Worm (Caenorhabditis elegans) whole organism, young adult: Measurements from ENCODE around the gene del-8.
"Not testable (repeated sequence)": the region's sequence is repeated elsewhere in the genome, so short reads cannot be mapped to it uniquely, and the experiment has no call there.

ENCODE experiments used
- B0019.2 ChIP-seq: fragments of 200-800 bp; sonication (Bioruptor generic); conservative IDR thresholded peaks from 2 replicates; pipeline ENCODE4 v1.3.6; 2022; ENCODE audit warnings: missing genetic modification reagents, missing genetic modification characterization, missing compliant biosample characterization
- B0035.1 ChIP-seq: sonication (generic microtip); optimal IDR thresholded peaks from 2 replicates; lab custom pipeline; 2016; ENCODE audit warnings: missing genetic modification characterization, mild to moderate bottlenecking, missing compliant biosample characterization, missing genotype, missing genetic modification reagents
- C06A6.2 ChIP-seq: fragments of 200-800 bp; sonication (Bioruptor generic); conservative IDR thresholded peaks from 2 replicates; pipeline ENCODE4 v1.3.6; 2022; ENCODE audit warnings: missing genetic modification characterization, missing compliant biosample characterization
- D2030.7 ChIP-seq: fragments of 200-800 bp; sonication (Bioruptor generic); IDR thresholded peaks from 2 replicates; pipeline ENCODE4 v1.3.6; 2022; ENCODE audit warnings: missing genetic modification reagents, missing genetic modification characterization, missing compliant biosample characterization
- F10E7.11 ChIP-seq: sonication (generic microtip); optimal IDR thresholded peaks from 2 replicates; lab custom pipeline; 2017; ENCODE audit warnings: mild to moderate bottlenecking, missing genetic modification characterization, moderate library complexity, missing compliant biosample characterization
- F23B12.7 ChIP-seq: sonication (generic microtip); optimal IDR thresholded peaks from 2 replicates; lab custom pipeline; 2017; ENCODE audit warnings: missing genetic modification characterization, mild to moderate bottlenecking, missing compliant biosample characterization, antibody characterized with exemption, moderate library complexity; ENCODE audit not compliant: insufficient read depth
- F37B4.10 ChIP-seq: fragments of 200-800 bp; sonication (Bioruptor generic); IDR thresholded peaks from 2 replicates; pipeline ENCODE4 v1.3.6; 2022; ENCODE audit warnings: missing genetic modification characterization, missing compliant biosample characterization
- F52B5.7 ChIP-seq: sonication (generic microtip); optimal IDR thresholded peaks from 2 replicates; lab custom pipeline; 2016; ENCODE audit warnings: mild to moderate bottlenecking, missing genetic modification characterization, missing compliant biosample characterization
- aptf-3 ChIP-seq: fragments of 200-800 bp; sonication (Bioruptor generic); IDR thresholded peaks from 2 replicates; pipeline ENCODE4 v1.3.6; 2022; ENCODE audit warnings: missing genetic modification characterization, missing compliant biosample characterization
- athp-1 ChIP-seq: sonication (generic microtip); optimal IDR thresholded peaks from 2 replicates; lab custom pipeline; 2017; ENCODE audit warnings: mild to moderate bottlenecking, missing genetic modification characterization, missing compliant biosample characterization
- bed-1 ChIP-seq: fragments of 200-800 bp; sonication (Bioruptor generic); IDR thresholded peaks from 2 replicates; pipeline ENCODE4 v1.3.6; 2022; ENCODE audit warnings: missing genetic modification reagents, missing genetic modification characterization, missing compliant biosample characterization
- bed-2 ChIP-seq: fragments of 200-800 bp; sonication (Bioruptor generic); IDR thresholded peaks from 2 replicates; pipeline ENCODE4 v1.3.6; 2022; ENCODE audit warnings: missing genetic modification reagents, missing genetic modification characterization, missing compliant biosample characterization
- cebp-1 ChIP-seq, 2 experiments: fragments of 200-800 bp in 1 of 2; sonication (Bioruptor generic) in 1 of 2; sonication (generic microtip) in 1 of 2; IDR thresholded peaks in 1 of 2; optimal IDR thresholded peaks in 1 of 2; 2 replicates each; pipeline versions ENCODE4 v1.3.6 to Lab custom; 2017 to 2022; ENCODE audit warnings: missing compliant biosample characterization in 2 of 2, missing genetic modification characterization in 2 of 2, mild to moderate bottlenecking in 1 of 2, missing genetic modification reagents in 1 of 2, moderate library complexity in 1 of 2
- cebp-2 ChIP-seq: fragments of 200-800 bp; sonication (Bioruptor generic); IDR thresholded peaks from 2 replicates; pipeline ENCODE4 v1.3.6; 2022; ENCODE audit warnings: missing genetic modification characterization, missing compliant biosample characterization
- ceh-100 ChIP-seq: fragments of 200-800 bp; sonication (Bioruptor generic); IDR thresholded peaks from 2 replicates; pipeline ENCODE4 v1.3.6; 2022; ENCODE audit warnings: missing genetic modification reagents, missing genetic modification characterization, missing compliant biosample characterization
- dox-1 ChIP-seq: fragments of 200-800 bp; sonication (Bioruptor generic); IDR thresholded peaks from 2 replicates; pipeline ENCODE4 v1.3.6; 2022; ENCODE audit warnings: missing genetic modification reagents, missing genetic modification characterization, missing compliant biosample characterization
- dpff-1 ChIP-seq: sonication (generic microtip); optimal IDR thresholded peaks from 2 replicates; lab custom pipeline; 2017; ENCODE audit warnings: mild to moderate bottlenecking, missing genetic modification characterization, missing compliant biosample characterization
- egl-44 ChIP-seq: fragments of 200-800 bp; sonication (Bioruptor generic); IDR thresholded peaks from 2 replicates; pipeline ENCODE4 v1.3.6; 2022; ENCODE audit warnings: missing genetic modification reagents, missing genetic modification characterization, missing compliant biosample characterization
- hlh-12 ChIP-seq: sonication (generic microtip); optimal IDR thresholded peaks from 2 replicates; lab custom pipeline; 2016; ENCODE audit warnings: missing genetic modification characterization, missing compliant biosample characterization
- hmg-1.2 ChIP-seq: fragments of 200-800 bp; sonication (Bioruptor generic); IDR thresholded peaks from 2 replicates; pipeline ENCODE4 v1.3.6; 2022; ENCODE audit warnings: missing genetic modification reagents, missing genetic modification characterization, missing compliant biosample characterization
- hmg-20 ChIP-seq: fragments of 200-800 bp; sonication (Bioruptor generic); IDR thresholded peaks from 2 replicates; pipeline ENCODE4 v1.3.6; 2022; ENCODE audit warnings: missing genetic modification reagents, missing genetic modification characterization, missing compliant biosample characterization
- hsf-1 ChIP-seq: fragments of 200-800 bp; sonication (Bioruptor generic); IDR thresholded peaks from 2 replicates; pipeline ENCODE4 v1.3.6; 2022; ENCODE audit warnings: missing genetic modification reagents, missing genetic modification characterization, missing compliant biosample characterization
- lin-26 ChIP-seq: fragments of 200-800 bp; sonication (Bioruptor generic); IDR thresholded peaks from 2 replicates; pipeline ENCODE4 v1.3.6; 2022; ENCODE audit warnings: missing genetic modification reagents, missing genetic modification characterization, missing compliant biosample characterization
- lin-35 ChIP-seq, 3 experiments: fragments of 150-350 bp in 2 of 3; sonication (generic microtip) in 1 of 3; optimal IDR thresholded peaks; 2 replicates each; lab custom pipeline; 2014 to 2018; ENCODE audit warnings: missing biosample characterization in 3 of 3, missing genetic modification characterization in 3 of 3, missing genetic modification reagents in 3 of 3
- lir-1 ChIP-seq: fragments of 200-800 bp; sonication (Bioruptor generic); conservative IDR thresholded peaks from 2 replicates; pipeline ENCODE4 v1.3.6; 2022; ENCODE audit warnings: missing genetic modification reagents, missing genetic modification characterization, missing compliant biosample characterization
- nfyb-1 ChIP-seq: fragments of 200-800 bp; sonication (Bioruptor generic); IDR thresholded peaks from 2 replicates; pipeline ENCODE4 v1.3.6; 2022; ENCODE audit warnings: missing genetic modification reagents, missing genetic modification characterization, missing compliant biosample characterization
- nhr-120 ChIP-seq: fragments of 200-800 bp; sonication (Bioruptor generic); IDR thresholded peaks from 2 replicates; pipeline ENCODE4 v1.3.6; 2022; ENCODE audit warnings: missing genetic modification characterization, missing compliant biosample characterization
- rcor-1 ChIP-seq: fragments of 200-800 bp; sonication (Bioruptor generic); IDR thresholded peaks from 2 replicates; pipeline ENCODE4 v1.3.6; 2022; ENCODE audit warnings: missing genetic modification reagents, missing genetic modification characterization, missing compliant biosample characterization
- tlf-1 ChIP-seq: fragments of 200-800 bp; sonication (Bioruptor generic); optimal IDR thresholded peaks from 2 replicates; lab custom pipeline; 2018; ENCODE audit warnings: mild to moderate bottlenecking, missing genetic modification characterization, missing compliant biosample characterization
- xnd-1 ChIP-seq: sonication (generic microtip); optimal IDR thresholded peaks from 2 replicates; lab custom pipeline; 2016; ENCODE audit warnings: missing genotype, missing genetic modification reagents, missing genetic modification characterization, missing compliant biosample characterization
- ztf-25 ChIP-seq: fragments of 200-800 bp; sonication (Bioruptor generic); IDR thresholded peaks from 2 replicates; pipeline ENCODE4 v1.3.6; 2022; ENCODE audit warnings: missing genetic modification reagents, missing genetic modification characterization, missing compliant biosample characterization
- ztf-26 ChIP-seq: sonication (generic microtip); optimal IDR thresholded peaks from 2 replicates; lab custom pipeline; 2017; ENCODE audit warnings: missing genetic modification characterization, missing compliant biosample characterization
- ztf-6 ChIP-seq: fragments of 200-800 bp; sonication (Bioruptor generic); IDR thresholded peaks from 2 replicates; pipeline ENCODE4 v1.3.6; 2022; ENCODE audit warnings: missing genetic modification reagents, missing genetic modification characterization, missing compliant biosample characterization

del-8 gene

ce11 chrX:9625824-9626223 lies 36.6 kb downstream of the del-8 start, which contains the start of gene F34H10.1:
Gene F34H10.1 (plus strand): TSS chrX:9626124.
- not testable (repeated sequence) for TF ChIP-seq hmg-20 (GFP tag; lab: Robert Waterston, UW); aptf-3; F10E7.11 (tag; lab: Kevin White, UChicago)

DNA sequence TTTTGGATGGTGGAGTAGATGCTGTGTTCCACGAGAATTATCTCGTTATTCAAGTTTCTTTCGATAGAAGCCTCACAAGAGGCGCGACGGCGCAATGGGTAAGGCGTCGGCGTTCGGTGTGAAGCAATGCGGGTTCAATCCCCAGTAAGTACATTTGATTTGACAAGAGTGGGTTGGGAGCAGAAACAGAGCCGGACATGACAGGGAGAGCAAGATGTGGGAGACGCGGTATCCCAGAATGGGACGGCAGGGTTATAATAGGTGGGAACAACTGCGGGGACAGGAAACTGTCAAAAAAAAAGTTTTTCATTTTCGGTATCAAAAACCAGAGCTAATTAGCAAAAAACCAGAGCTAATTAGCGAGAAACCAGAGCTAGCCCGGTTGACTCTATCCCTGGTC lies 37.9 kb downstream of the del-8 start:
- TF ChIP-seq bed-1 (GFP tag; lab: Robert Waterston, UW) (0 out of 2 replicates have a peak, but pooled peaks have one; percentile 53), bed-2 (0 out of 2 replicates have a peak, but pooled peaks have one; percentile 33), D2030.7 (GFP tag; lab: Robert Waterston, UW) (peak; percentile 77), cebp-2 (GFP tag; lab: Robert Waterston, UW) (0 out of 2 replicates have a peak, but pooled peaks have one; percentile 51), ztf-25 (peak; percentile 70; the same call in 1 of the 2 replicates), F37B4.10 (GFP tag; lab: Robert Waterston, UW) (0 out of 2 replicates have a peak, but pooled peaks have one; percentile 55), hmg-1.2 (GFP tag; lab: Robert Waterston, UW) (0 out of 2 replicates have a peak, but pooled peaks have one; percentile 17), rcor-1 (GFP tag; lab: Robert Waterston, UW) (peak; percentile 47; the same call in 1 of the 2 replicates)

DNA sequence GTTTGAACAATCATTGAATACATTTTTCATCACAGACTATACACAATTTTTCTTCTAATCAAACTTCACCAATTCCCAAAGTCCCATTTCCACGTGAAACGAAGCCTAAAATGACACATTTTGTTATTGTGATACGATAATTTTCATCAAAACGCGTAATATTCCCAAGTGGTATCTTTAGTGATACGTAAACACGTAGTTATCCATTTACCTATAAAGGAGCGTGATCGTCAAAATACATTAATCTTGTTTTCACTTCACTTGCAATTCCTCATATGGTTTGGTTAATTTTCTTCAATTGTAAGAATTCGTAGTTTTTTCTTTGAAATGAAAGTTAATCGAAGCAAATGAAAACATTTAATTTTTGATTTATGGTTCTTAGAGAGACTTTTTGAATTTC lies 40.3 kb downstream of the del-8 start:
- TF ChIP-seq B0035.1 (tag; lab: Kevin White, UChicago) (no peak), ztf-26 (tag; lab: Kevin White, UChicago) (no peak), xnd-1 (tag; lab: Kevin White, UChicago) (no peak), lin-26 (GFP tag; lab: Robert Waterston, UW) (no peak), lir-1 (GFP tag; lab: Robert Waterston, UW) (no peak), tlf-1 (GFP tag; lab: Kevin White, UChicago) (no peak)

ce11 chrX:9634925-9635324 lies 45.7 kb downstream of the del-8 start, which contains the start of gene F34H10.3:
Gene F34H10.3 (minus strand): TSS chrX:9635025.
- TF ChIP-seq ztf-6 (GFP tag; lab: Robert Waterston, UW): no peak
- TF ChIP-seq hmg-20 (GFP tag; lab: Robert Waterston, UW): no peak
- no peak for TF ChIP-seq nhr-120
- no peak for TF ChIP-seq cebp-2 (GFP tag; lab: Robert Waterston, UW)
- no peak for TF ChIP-seq nfyb-1 (GFP tag; lab: Robert Waterston, UW)
- TF ChIP-seq ceh-100 (GFP tag; lab: Robert Waterston, UW): no peak
- TF ChIP-seq dpff-1 (tag; lab: Kevin White, UChicago): no peak
- no peak for TF ChIP-seq F52B5.7 (tag; lab: Kevin White, UChicago)
- TF ChIP-seq hsf-1 (GFP tag; lab: Robert Waterston, UW): no peak
- TF ChIP-seq C06A6.2 (GFP tag; lab: Robert Waterston, UW): no peak
- no peak for TF ChIP-seq hlh-12 (tag; lab: Kevin White, UChicago)
- no peak for TF ChIP-seq lin-35 (GFP tag; optimal IDR thresholded peaks at IDR 0.05; lab: Kevin White, UChicago)
- TF ChIP-seq cebp-1 (GFP tag; IDR thresholded peaks at IDR 0.05; lab: Robert Waterston, UW): no peak
- no peak for TF ChIP-seq cebp-1 (tag; optimal IDR thresholded peaks at IDR 0.05; lab: Kevin White, UChicago)
- no peak for TF ChIP-seq egl-44
- no peak for TF ChIP-seq athp-1
- TF ChIP-seq dox-1 (GFP tag; lab: Robert Waterston, UW): no peak
- TF ChIP-seq B0019.2 (GFP tag; lab: Robert Waterston, UW): no peak
- no peak for TF ChIP-seq D2030.7 (GFP tag; lab: Robert Waterston, UW)
- no peak for TF ChIP-seq hmg-1.2 (GFP tag; lab: Robert Waterston, UW)
- TF ChIP-seq F23B12.7: no peak
